Worm (Caenorhabditis elegans): ENCODE results near the gene plp-2.

DNA sequence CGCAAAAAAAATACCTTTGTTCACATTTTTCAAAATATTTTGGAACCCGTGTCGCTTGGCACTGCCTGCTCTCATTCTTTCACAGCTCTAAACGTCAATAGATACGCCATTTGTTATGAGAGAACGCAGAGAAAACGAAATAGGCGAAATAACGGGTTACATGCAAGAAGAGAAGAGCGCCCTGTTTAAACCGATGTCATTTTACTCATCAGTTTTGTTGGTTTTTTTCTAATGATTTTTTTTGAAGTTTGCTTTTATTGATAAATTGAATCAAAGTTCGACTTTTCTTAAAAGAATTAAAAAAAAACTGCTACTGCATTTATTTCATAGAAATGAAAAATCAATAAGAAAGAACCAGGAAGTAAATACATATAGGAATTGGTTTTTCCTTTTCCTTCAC is 3.8 kb downstream of the plp-2 start:
- TF ChIP-seq ztf-29 (GFP tag; IDR thresholded peaks at IDR 0.05) (no peak), klf-2 (GFP tag; conservative IDR thresholded peaks at IDR 0.05) (no peak), ref-1 (GFP tag; conservative IDR thresholded peaks at IDR 0.05) (no peak)

All from whole organism, midembryonic.